Worm (Caenorhabditis elegans) whole organism, late embryonic: ENCODE data around the gene gst-8.

Source experiments
- F13H6.1 ChIP-seq: sonication (generic microtip); optimal IDR thresholded peaks from 2 replicates; lab custom pipeline; 2016; ENCODE audit warnings: missing genetic modification characterization, missing compliant biosample characterization
- K02D7.2 ChIP-seq: sonication (generic microtip); optimal IDR thresholded peaks from 2 replicates; lab custom pipeline; 2017; ENCODE audit warnings: mild to moderate bottlenecking, missing genetic modification characterization, missing compliant biosample characterization
- K09A11.1 ChIP-seq: sonication (generic microtip); optimal IDR thresholded peaks from 2 replicates; lab custom pipeline; 2017; ENCODE audit warnings: antibody characterized with exemption, mild to moderate bottlenecking, missing genetic modification characterization, missing compliant biosample characterization; ENCODE audit not compliant: insufficient read depth
- T23F11.4 ChIP-seq: fragments of 200-800 bp; sonication (Bioruptor generic); optimal IDR thresholded peaks from 2 replicates; lab custom pipeline; 2018; ENCODE audit warnings: mild to moderate bottlenecking, missing genetic modification characterization, missing compliant biosample characterization
- ahr-1 ChIP-seq: sonication (generic microtip); optimal IDR thresholded peaks from 2 replicates; lab custom pipeline; 2016; ENCODE audit warnings: missing genetic modification characterization, missing compliant biosample characterization
- ceh-18 ChIP-seq: sonication (generic microtip); optimal IDR thresholded peaks from 2 replicates; lab custom pipeline; 2016; ENCODE audit warnings: missing genetic modification characterization, missing compliant biosample characterization
- ceh-19 ChIP-seq: fragments of 200-800 bp; sonication (Bioruptor generic); optimal IDR thresholded peaks from 2 replicates; lab custom pipeline; 2018; ENCODE audit warnings: mild to moderate bottlenecking, missing genetic modification characterization, missing compliant biosample characterization
- ceh-2 ChIP-seq: sonication (generic microtip); optimal IDR thresholded peaks from 2 replicates; lab custom pipeline; 2016; ENCODE audit warnings: missing genotype, missing genetic modification characterization, missing compliant biosample characterization
- ceh-24 ChIP-seq: sonication (generic microtip); optimal IDR thresholded peaks from 2 replicates; lab custom pipeline; 2016; ENCODE audit warnings: mild to moderate bottlenecking, missing genetic modification characterization, missing compliant biosample characterization
- ceh-30 ChIP-seq: fragments of 150-350 bp; optimal IDR thresholded peaks from 2 replicates; lab custom pipeline; 2014; ENCODE audit warnings: missing biosample characterization, missing genetic modification characterization
- ceh-34 ChIP-seq: sonication (generic microtip); optimal IDR thresholded peaks from 2 replicates; lab custom pipeline; 2016; ENCODE audit warnings: mild to moderate bottlenecking, missing genetic modification characterization, missing compliant biosample characterization
- ceh-48 ChIP-seq: sonication (generic microtip); optimal IDR thresholded peaks from 2 replicates; lab custom pipeline; 2016; ENCODE audit warnings: missing genetic modification characterization, inconsistent platforms, missing compliant biosample characterization
- ceh-6 ChIP-seq: fragments of 200-800 bp; sonication (Bioruptor generic); optimal IDR thresholded peaks from 2 replicates; lab custom pipeline; 2018; ENCODE audit warnings: mild to moderate bottlenecking, missing genetic modification characterization, missing compliant biosample characterization
- ceh-9 ChIP-seq: sonication (generic microtip); optimal IDR thresholded peaks from 2 replicates; lab custom pipeline; 2016; ENCODE audit warnings: mild to moderate bottlenecking, missing genetic modification characterization, inconsistent platforms, missing compliant biosample characterization
- che-1 ChIP-seq: sonication (generic microtip); optimal IDR thresholded peaks from 2 replicates; lab custom pipeline; 2016; ENCODE audit warnings: mild to moderate bottlenecking, missing genetic modification characterization, missing compliant biosample characterization
- dmd-4 ChIP-seq: sonication (generic microtip); optimal IDR thresholded peaks from 2 replicates; lab custom pipeline; 2016; ENCODE audit warnings: borderline replicate concordance, missing genetic modification characterization, missing compliant biosample characterization
- dve-1 ChIP-seq: sonication (generic microtip); optimal IDR thresholded peaks from 2 replicates; lab custom pipeline; 2017; ENCODE audit warnings: antibody characterized with exemption, mild to moderate bottlenecking, missing genetic modification characterization, missing compliant biosample characterization
- elt-2 ChIP-seq: sonication (generic microtip); optimal IDR thresholded peaks from 2 replicates; lab custom pipeline; 2016; ENCODE audit warnings: missing genetic modification reagents, missing genetic modification characterization, missing compliant biosample characterization
- elt-4 ChIP-seq: sonication (generic microtip); optimal IDR thresholded peaks from 2 replicates; lab custom pipeline; 2016; ENCODE audit warnings: missing genetic modification characterization, missing compliant biosample characterization
- fax-1 ChIP-seq: sonication (generic microtip); optimal IDR thresholded peaks from 2 replicates; lab custom pipeline; 2016; ENCODE audit warnings: missing genotype, missing genetic modification characterization, missing compliant biosample characterization
- fkh-10 ChIP-seq: fragments of 150-350 bp; optimal IDR thresholded peaks from 2 replicates; lab custom pipeline; 2014; ENCODE audit warnings: missing biosample characterization, missing genetic modification reagents, missing genetic modification characterization
- gmeb-2 ChIP-seq: sonication (generic microtip); optimal IDR thresholded peaks from 2 replicates; lab custom pipeline; 2016; ENCODE audit warnings: missing genetic modification characterization, inconsistent platforms, missing compliant biosample characterization
- hlh-15 ChIP-seq: sonication (generic microtip); optimal IDR thresholded peaks from 2 replicates; lab custom pipeline; 2016; ENCODE audit warnings: missing genetic modification characterization, missing compliant biosample characterization
- lim-6 ChIP-seq: sonication (generic microtip); optimal IDR thresholded peaks from 2 replicates; lab custom pipeline; 2016; ENCODE audit warnings: missing genetic modification characterization, missing compliant biosample characterization
- lin-11 ChIP-seq: fragments of 200-800 bp; sonication (Bioruptor generic); optimal IDR thresholded peaks from 2 replicates; lab custom pipeline; 2018; ENCODE audit warnings: mild to moderate bottlenecking, missing genetic modification characterization, missing compliant biosample characterization
- nfya-1 ChIP-seq: sonication (generic microtip); optimal IDR thresholded peaks from 2 replicates; lab custom pipeline; 2017; ENCODE audit warnings: missing genetic modification characterization, mild to moderate bottlenecking, missing compliant biosample characterization, antibody characterized with exemption, moderate library complexity
- nhr-11 ChIP-seq: fragments of 150-350 bp; optimal IDR thresholded peaks from 2 replicates; lab custom pipeline; 2014; ENCODE audit warnings: missing biosample characterization, missing genetic modification characterization
- nhr-232 ChIP-seq: sonication (generic microtip); optimal IDR thresholded peaks from 2 replicates; lab custom pipeline; 2016; ENCODE audit warnings: missing genetic modification characterization, missing compliant biosample characterization
- npax-4 ChIP-seq: sonication (generic microtip); optimal IDR thresholded peaks from 2 replicates; lab custom pipeline; 2016; ENCODE audit warnings: missing genetic modification characterization, missing compliant biosample characterization
- odd-2 ChIP-seq: sonication (generic microtip); optimal IDR thresholded peaks from 2 replicates; lab custom pipeline; 2017; ENCODE audit warnings: antibody characterized with exemption, mild to moderate bottlenecking, missing genetic modification characterization, missing compliant biosample characterization
- pag-3 ChIP-seq: sonication (generic microtip); optimal IDR thresholded peaks from 2 replicates; lab custom pipeline; 2016; ENCODE audit warnings: missing compliant biosample characterization, missing genetic modification characterization, borderline replicate concordance
- pax-1 ChIP-seq: fragments of 150-350 bp; optimal IDR thresholded peaks from 2 replicates; lab custom pipeline; 2014; ENCODE audit warnings: missing biosample characterization, missing genetic modification characterization
- pha-4 ChIP-seq: fragments of 150-350 bp; optimal IDR thresholded peaks from 2 replicates; lab custom pipeline; 2018; ENCODE audit warnings: missing biosample characterization, missing genetic modification reagents, missing genetic modification characterization
- pros-1 ChIP-seq: fragments of 150-350 bp; optimal IDR thresholded peaks from 2 replicates; lab custom pipeline; 2014; ENCODE audit warnings: missing biosample characterization, missing genetic modification reagents, missing genetic modification characterization
- rnt-1 ChIP-seq: sonication (generic microtip); optimal IDR thresholded peaks from 2 replicates; lab custom pipeline; 2016; ENCODE audit warnings: missing genetic modification characterization, missing compliant biosample characterization
- sdc-2 ChIP-seq: sonication (generic microtip); optimal IDR thresholded peaks from 2 replicates; lab custom pipeline; 2016; ENCODE audit warnings: missing genotype, missing genetic modification characterization, missing compliant biosample characterization
- sox-2 ChIP-seq: fragments of 200-800 bp; sonication (Bioruptor generic); IDR thresholded peaks from 2 replicates; pipeline ENCODE4 v1.3.6; 2022; ENCODE audit warnings: missing genetic modification reagents, missing genetic modification characterization, missing compliant biosample characterization
- tbx-7 ChIP-seq: sonication (generic microtip); optimal IDR thresholded peaks from 2 replicates; lab custom pipeline; 2016; ENCODE audit warnings: missing genotype, missing genetic modification characterization, missing compliant biosample characterization
- unc-42 ChIP-seq: sonication (generic microtip); optimal IDR thresholded peaks from 2 replicates; lab custom pipeline; 2016; ENCODE audit warnings: missing genotype, missing genetic modification characterization, missing compliant biosample characterization
- zip-5 ChIP-seq: sonication (generic microtip); optimal IDR thresholded peaks from 2 replicates; lab custom pipeline; 2016; ENCODE audit warnings: missing genetic modification characterization, missing compliant biosample characterization

The gst-8 gene

ce11 chrII:4881727-4882126, 1.8 kb upstream of the gst-8 start, which contains the start of gene gst-7:
TSS of gene gst-7 (plus strand) at chrII:4882062.
- no peak for TF ChIP-seq gmeb-2
- TF ChIP-seq pax-1 = no peak
- peak; percentile 59 for TF ChIP-seq elt-2 (tag; lab: Kevin White, UChicago)
- TF ChIP-seq ceh-6 (GFP tag; lab: Kevin White, UChicago) = no peak
- no peak for TF ChIP-seq rnt-1 (tag; lab: Kevin White, UChicago)
- no peak for TF ChIP-seq nhr-232
- TF ChIP-seq ceh-9 (tag; lab: Kevin White, UChicago) = no peak
- TF ChIP-seq K02D7.2 (tag; lab: Kevin White, UChicago) = no peak
- no peak for TF ChIP-seq fax-1

- TF ChIP-seq zip-5 (tag; lab: Kevin White, UChicago) (no peak), pag-3 (no peak), unc-42 (tag; lab: Kevin White, UChicago) (no peak), ceh-30 (no peak), nhr-11 (no peak), ceh-2 (tag; lab: Kevin White, UChicago) (no peak), ceh-18 (no peak), dve-1 (tag; lab: Kevin White, UChicago) (no peak), sox-2 (GFP tag; lab: Robert Waterston, UW) (no peak), T23F11.4 (no peak), lim-6 (tag; lab: Kevin White, UChicago) (no peak), pros-1 (tag; lab: Kevin White, UChicago) (no peak), npax-4 (no peak), K09A11.1 (tag; lab: Kevin White, UChicago) (no peak), gmeb-2 (no peak), ceh-34 (no peak), ceh-19 (GFP tag; lab: Kevin White, UChicago) (no peak)
Observed at ce11 chrII:4882498-4882897, 1.0 kb upstream of the gst-8 start.

- TF ChIP-seq sox-2 (GFP tag; lab: Robert Waterston, UW) (no peak), sdc-2 (tag; lab: Kevin White, UChicago) (no peak), ceh-9 (tag; lab: Kevin White, UChicago) (no peak), rnt-1 (tag; lab: Kevin White, UChicago) (no peak), tbx-7 (tag; lab: Kevin White, UChicago) (no peak), pag-3 (no peak), pax-1 (no peak), ahr-1 (tag; lab: Kevin White, UChicago) (no peak), elt-4 (tag; lab: Kevin White, UChicago) (no peak), ceh-34 (no peak), hlh-15 (tag; lab: Kevin White, UChicago) (no peak), F13H6.1 (tag; lab: Kevin White, UChicago) (no peak), che-1 (no peak), lin-11 (no peak)
Observed at ce11 chrII:4884403-4884802, 891 bp downstream of the gst-8 start.

- no peak for TF ChIP-seq dmd-4 (tag; lab: Kevin White, UChicago)
- TF ChIP-seq fkh-10 (GFP tag; lab: Kevin White, UChicago) = no peak
- TF ChIP-seq T23F11.4 = no peak
- no peak for TF ChIP-seq pag-3
- TF ChIP-seq ceh-19 (GFP tag; lab: Kevin White, UChicago) = no peak
- no peak for TF ChIP-seq gmeb-2
- no peak for TF ChIP-seq ceh-30
- TF ChIP-seq nfya-1 = no peak
- TF ChIP-seq che-1 = no peak
- no peak for TF ChIP-seq odd-2
- no peak for TF ChIP-seq F13H6.1 (tag; lab: Kevin White, UChicago)
- no peak for TF ChIP-seq ceh-24
- no peak for TF ChIP-seq ceh-48 (tag; lab: Kevin White, UChicago)
- no peak for TF ChIP-seq pha-4 (tag; lab: Kevin White, UChicago)
Observed at ce11 chrII:4885976-4886375, 2.5 kb downstream of the gst-8 start, which contains the start of gene R05F9.7. TSS of gene R05F9.7 (plus strand) at chrII:4886276.
